Worm (Caenorhabditis elegans): ENCODE results near the gene rpl-38.

rpl-38 gene

ce11 chrV:15553869-15554268 is 41.9 kb downstream of the rpl-38 start (continued):
- no peak for TF ChIP-seq egl-13 (tag; optimal IDR thresholded peaks at IDR 0.05)
- TF ChIP-seq jun-1 (tag; optimal IDR thresholded peaks at IDR 0.05) = no peak
- no peak for TF ChIP-seq xbp-1 (tag; optimal IDR thresholded peaks at IDR 0.05)
- no peak for TF ChIP-seq ces-1 (GFP tag; optimal IDR thresholded peaks at IDR 0.05)
- TF ChIP-seq nhr-28 (tag; optimal IDR thresholded peaks at IDR 0.05) = no peak
- TF ChIP-seq lin-39 (tag; optimal IDR thresholded peaks at IDR 0.05) = no peak
- no peak for TF ChIP-seq nhr-11 (tag; optimal IDR thresholded peaks at IDR 0.05)
- TF ChIP-seq mdl-1 (tag; optimal IDR thresholded peaks at IDR 0.05) = peak in 1 of 2 experiments; percentile 12
- no peak for TF ChIP-seq pag-3 (tag; optimal IDR thresholded peaks at IDR 0.05; ENCODE audit: borderline replicate concordance, insufficient read depth)
- TF ChIP-seq unc-98 (GFP tag; IDR thresholded peaks at IDR 0.05) = no peak
- no peak for TF ChIP-seq isw-1 (GFP tag; IDR thresholded peaks at IDR 0.05)
- TF ChIP-seq grh-1 (GFP tag; IDR thresholded peaks at IDR 0.05) = no peak
- no peak for TF ChIP-seq fos-1 (tag; optimal IDR thresholded peaks at IDR 0.05)
- no peak for TF ChIP-seq tbx-2 (tag; optimal IDR thresholded peaks at IDR 0.05)
- no peak for TF ChIP-seq pqm-1 (tag; optimal IDR thresholded peaks at IDR 0.05)
- TF ChIP-seq sptf-1 (tag; optimal IDR thresholded peaks at IDR 0.05) = no peak
- TF ChIP-seq fkh-4 (tag; optimal IDR thresholded peaks at IDR 0.05; ENCODE audit: borderline replicate concordance) = no peak
- no peak for TF ChIP-seq snpc-4 (tag; optimal IDR thresholded peaks at IDR 0.05)
- TF ChIP-seq ceh-63 (GFP tag; optimal IDR thresholded peaks at IDR 0.05) = no peak
- TF ChIP-seq F16B12.6 (tag; optimal IDR thresholded peaks at IDR 0.05) = no peak
- no peak for TF ChIP-seq unc-86 (tag; optimal IDR thresholded peaks at IDR 0.05)
- TF ChIP-seq egl-27 (tag; optimal IDR thresholded peaks at IDR 0.05) = no peak
- no peak for TF ChIP-seq swsn-7 (tag; optimal IDR thresholded peaks at IDR 0.05)
- TF ChIP-seq C16A3.4 (tag; optimal IDR thresholded peaks at IDR 0.05) = peak; percentile 37
- TF ChIP-seq ztf-4 (tag; optimal IDR thresholded peaks at IDR 0.05) = no peak
- TF ChIP-seq ceh-88 (GFP tag; IDR thresholded peaks at IDR 0.05) = no peak
- no peak for TF ChIP-seq elt-2 (tag; optimal IDR thresholded peaks at IDR 0.05)
- TF ChIP-seq ama-1 (optimal IDR thresholded peaks at IDR 0.05) = no peak
- peak in 1 of 2 experiments; percentile 30 for TF ChIP-seq efl-1 (optimal IDR thresholded peaks at IDR 0.05)
- peak; percentile 18 to 92 for TF ChIP-seq efl-1 (GFP tag; optimal IDR thresholded peaks at IDR 0.05 in 1 of 2)
- no peak for TF ChIP-seq lin-15B (tag; optimal IDR thresholded peaks at IDR 0.05)
- no peak for TF ChIP-seq ztf-11 (tag; optimal IDR thresholded peaks at IDR 0.05)
- no peak for TF ChIP-seq blmp-1 (tag; optimal IDR thresholded peaks at IDR 0.05)
- peak; percentile 44 for TF ChIP-seq nhr-47 (tag; optimal IDR thresholded peaks at IDR 0.05)
- TF ChIP-seq efl-3 (GFP tag; optimal IDR thresholded peaks at IDR 0.05) = no peak
- no peak for TF ChIP-seq C34B4.2 (tag; optimal IDR thresholded peaks at IDR 0.05)
- TF ChIP-seq ceh-90 (tag; optimal IDR thresholded peaks at IDR 0.05) = no peak
- no peak for TF ChIP-seq hlh-17 (GFP tag; optimal IDR thresholded peaks at IDR 0.05; ENCODE audit: borderline replicate concordance)
- peak; percentile 55 for TF ChIP-seq snu-23 (GFP tag; optimal IDR thresholded peaks at IDR 0.05)
- TF ChIP-seq nhr-90 (tag; optimal IDR thresholded peaks at IDR 0.05; ENCODE audit: poor library complexity) = no peak
- TF ChIP-seq alr-1 (tag; optimal IDR thresholded peaks at IDR 0.05; ENCODE audit: borderline replicate concordance) = no peak
- TF ChIP-seq dpl-1 (GFP tag; optimal IDR thresholded peaks at IDR 0.05) = peak in 2 of 3 experiments; percentile 27 to 32
- no peak for TF ChIP-seq sox-4 (tag; optimal IDR thresholded peaks at IDR 0.05)
- TF ChIP-seq nhr-71 (tag; optimal IDR thresholded peaks at IDR 0.05) = peak; percentile 24
- TF ChIP-seq unc-30 (tag; optimal IDR thresholded peaks at IDR 0.05) = no peak
- peak; percentile 30 for TF ChIP-seq nhr-20 (tag; optimal IDR thresholded peaks at IDR 0.05)
- no peak for TF ChIP-seq nhr-237 (tag; optimal IDR thresholded peaks at IDR 0.05)
- peak; percentile 32 for TF ChIP-seq skn-1 (tag; optimal IDR thresholded peaks at IDR 0.05)
- no peak for TF ChIP-seq nhr-77 (tag; optimal IDR thresholded peaks at IDR 0.05)
- no peak for TF ChIP-seq aha-1 (tag; optimal IDR thresholded peaks at IDR 0.05)
- TF ChIP-seq vab-15 (tag; optimal IDR thresholded peaks at IDR 0.05) = no peak
- TF ChIP-seq aly-2 (tag; optimal IDR thresholded peaks at IDR 0.05) = no peak
- TF ChIP-seq hpl-2 (GFP tag; optimal IDR thresholded peaks at IDR 0.05) = no peak
- peak; percentile 12 for TF ChIP-seq rnt-1 (tag; optimal IDR thresholded peaks at IDR 0.05)
- TF ChIP-seq zag-1 (tag; optimal IDR thresholded peaks at IDR 0.05) = no peak

All from whole organism, L1 larva.